Fruit fly (Drosophila melanogaster): Measurements from ENCODE around the gene CG32022.
A peak's percentile ranks its signal among the peaks of the same experiment; 100 is the strongest.

The CG32022 gene

DNA sequence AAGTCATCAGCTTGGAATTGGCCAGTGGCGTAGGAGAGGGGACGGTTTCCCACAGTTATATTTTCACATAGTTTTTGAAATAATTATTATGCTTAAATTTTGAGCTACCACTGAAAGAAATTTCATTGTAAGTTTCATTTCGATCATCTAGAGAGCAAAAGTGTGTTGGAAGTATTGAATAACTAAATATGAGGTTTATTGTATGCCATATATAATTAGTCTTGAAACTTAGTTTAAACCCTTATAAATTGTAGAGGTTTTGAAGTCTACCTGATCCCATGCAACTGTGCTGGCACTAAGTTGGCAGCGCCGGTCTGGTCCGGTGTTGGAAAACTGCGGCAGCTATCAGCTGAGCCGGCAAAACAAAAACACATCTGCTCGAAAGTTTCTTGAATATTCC lies at the start of gene CG32022, which contains the start of gene CG6511 (continued):
- peak; percentile 99 for TF ChIP-seq mam (GFP tag; optimal IDR thresholded peaks at IDR 0.05)
- peak; percentile 89 for TF ChIP-seq ham (GFP tag; IDR thresholded peaks at IDR 0.05)
- TF ChIP-seq CG14014 (GFP tag; IDR thresholded peaks at IDR 0.05): peak; percentile 95
- peak; percentile 99 for TF ChIP-seq Med (GFP tag)
- TF ChIP-seq Vsx1 (GFP tag; optimal IDR thresholded peaks at IDR 0.05): no peak
- peak; percentile 88 for TF ChIP-seq scrt (GFP tag; optimal IDR thresholded peaks at IDR 0.05)
- TF ChIP-seq Bgb (GFP tag; IDR thresholded peaks at IDR 0.05; ENCODE audit: partially characterized antibody): no peak
- TF ChIP-seq BEAF-32 (GFP tag; optimal IDR thresholded peaks at IDR 0.05): peak; percentile 49
- peak; percentile 97 for TF ChIP-seq CG12155 (GFP tag; optimal IDR thresholded peaks at IDR 0.05)
- peak; percentile 98 for TF ChIP-seq CG12659 (GFP tag; optimal IDR thresholded peaks at IDR 0.05)
- TF ChIP-seq CG9727 (GFP tag; optimal IDR thresholded peaks at IDR 0.05): peak; percentile 97
- TF ChIP-seq CG17359 (tag; optimal IDR thresholded peaks at IDR 0.05): peak; percentile 95
- TF ChIP-seq CG4404 (GFP tag; IDR thresholded peaks at IDR 0.05): peak; percentile 98
- TF ChIP-seq Bteb2 (GFP tag; optimal IDR thresholded peaks at IDR 0.05): peak; percentile 97
- peak; percentile 71 for TF ChIP-seq CG31365 (tag; optimal IDR thresholded peaks at IDR 0.05)
- TF ChIP-seq CG15073 (GFP tag; optimal IDR thresholded peaks at IDR 0.05): peak; percentile 72
- peak; percentile 89 for TF ChIP-seq gt (GFP tag; IDR thresholded peaks at IDR 0.05)
- no peak for TF ChIP-seq cad (GFP tag; optimal IDR thresholded peaks at IDR 0.05)
- TF ChIP-seq gsb-n (tag; optimal IDR thresholded peaks at IDR 0.05): peak; percentile 93
- TF ChIP-seq CG18619 (GFP tag; optimal IDR thresholded peaks at IDR 0.05): peak; percentile 97
- TF ChIP-seq CG10462 (GFP tag; optimal IDR thresholded peaks at IDR 0.05): peak; percentile 95
- TF ChIP-seq NC2α (GFP tag; optimal IDR thresholded peaks at IDR 0.05): peak; percentile 95
- peak; percentile 84 for TF ChIP-seq C15 (GFP tag; IDR thresholded peaks at IDR 0.05)
- peak; percentile 90 for TF ChIP-seq gcm2 (GFP tag; optimal IDR thresholded peaks at IDR 0.05)
- TF ChIP-seq CG10321 (GFP tag; IDR thresholded peaks at IDR 0.05): peak; percentile 67; the same call in 1 of the 2 replicates
- TF ChIP-seq Scr (GFP tag; IDR thresholded peaks at IDR 0.05; ENCODE audit: partially characterized antibody): no peak; the same call in 1 of the 2 replicates
- TF ChIP-seq CG15514 (GFP tag; optimal IDR thresholded peaks at IDR 0.05): peak; percentile 91
- TF ChIP-seq HLH54F (GFP tag; optimal IDR thresholded peaks at IDR 0.05): peak; percentile 99
- peak; percentile 98 for TF ChIP-seq B-H2 (GFP tag; optimal IDR thresholded peaks at IDR 0.05)
- TF ChIP-seq CG5180 (GFP tag; optimal IDR thresholded peaks at IDR 0.05): peak; percentile 84
- TF ChIP-seq Meics (GFP tag; optimal IDR thresholded peaks at IDR 0.05): peak; percentile 97
- TF ChIP-seq CG15011 (GFP tag; optimal IDR thresholded peaks at IDR 0.05): peak; percentile 93
- peak; percentile 96 for TF ChIP-seq esg (GFP tag; conservative IDR thresholded peaks at IDR 0.05)
- peak; percentile 75 for TF ChIP-seq CG1024 (GFP tag; IDR thresholded peaks at IDR 0.05)
- peak; percentile 94 for TF ChIP-seq Max (GFP tag; optimal IDR thresholded peaks at IDR 0.05)
- TF ChIP-seq CG11696 (GFP tag; IDR thresholded peaks at IDR 0.05): peak; percentile 86
- peak; percentile 99 for TF ChIP-seq row (GFP tag; IDR thresholded peaks at IDR 0.05)
- TF ChIP-seq CG6854 (GFP tag; optimal IDR thresholded peaks at IDR 0.05): peak; percentile 92
- peak; percentile 96 for TF ChIP-seq CG12769 (tag; optimal IDR thresholded peaks at IDR 0.05)
- TF ChIP-seq CG15479 (GFP tag; optimal IDR thresholded peaks at IDR 0.05): peak; percentile 30
- TF ChIP-seq dysf (GFP tag; IDR thresholded peaks at IDR 0.05): peak; percentile 98
- peak; percentile 97 for TF ChIP-seq unpg (GFP tag; optimal IDR thresholded peaks at IDR 0.05)
- peak; percentile 93 for TF ChIP-seq cas (GFP tag; IDR thresholded peaks at IDR 0.05)
- peak; percentile 78 for TF ChIP-seq CG7928 (GFP tag; optimal IDR thresholded peaks at IDR 0.05)
- no peak for TF ChIP-seq mld (GFP tag; IDR thresholded peaks at IDR 0.05; ENCODE audit: partially characterized antibody)
- TF ChIP-seq HmgZ (tag; optimal IDR thresholded peaks at IDR 0.05): peak; percentile 98
- TF ChIP-seq Six4 (GFP tag; optimal IDR thresholded peaks at IDR 0.05): peak; percentile 92
- peak; percentile 86 for TF ChIP-seq CG10959 (GFP tag; IDR thresholded peaks at IDR 0.05)
- TF ChIP-seq CG2875 (GFP tag; optimal IDR thresholded peaks at IDR 0.05): peak; percentile 86
- peak; percentile 98 for TF ChIP-seq Dip3 (GFP tag; optimal IDR thresholded peaks at IDR 0.05)
- TF ChIP-seq CG9437 (GFP tag; optimal IDR thresholded peaks at IDR 0.05): peak; percentile 90
